Worm (Caenorhabditis elegans) whole organism, young adult: ENCODE measurements around the gene srbc-50.

Source experiments
- B0261.1 ChIP-seq: sonication (generic microtip); optimal IDR thresholded peaks from 2 replicates; lab custom pipeline; 2016; ENCODE audit warnings: mild to moderate bottlenecking, missing genetic modification characterization, moderate library complexity, missing compliant biosample characterization
- C06A6.2 ChIP-seq: fragments of 200-800 bp; sonication (Bioruptor generic); conservative IDR thresholded peaks from 2 replicates; pipeline ENCODE4 v1.3.6; 2022; ENCODE audit warnings: missing genetic modification characterization, missing compliant biosample characterization
- F22D6.2 ChIP-seq: sonication (generic microtip); optimal IDR thresholded peaks from 2 replicates; lab custom pipeline; 2016; ENCODE audit warnings: mild to moderate bottlenecking, missing genetic modification characterization, missing compliant biosample characterization
- F23B12.7 ChIP-seq: sonication (generic microtip); optimal IDR thresholded peaks from 2 replicates; lab custom pipeline; 2017; ENCODE audit warnings: missing genetic modification characterization, mild to moderate bottlenecking, missing compliant biosample characterization, antibody characterized with exemption, moderate library complexity; ENCODE audit not compliant: insufficient read depth
- F39B2.1 ChIP-seq: fragments of 200-800 bp; sonication (Bioruptor generic); IDR thresholded peaks from 2 replicates; pipeline ENCODE4 v1.3.6; 2022; ENCODE audit warnings: missing genetic modification reagents, missing genetic modification characterization, missing compliant biosample characterization
- K11D2.4 ChIP-seq: fragments of 200-800 bp; sonication (Bioruptor generic); IDR thresholded peaks from 2 replicates; pipeline ENCODE4 v1.3.6; 2022; ENCODE audit warnings: missing genetic modification reagents, missing genetic modification characterization, missing compliant biosample characterization
- Y53F4B.3 ChIP-seq: fragments of 200-800 bp; sonication (Bioruptor generic); IDR thresholded peaks from 2 replicates; pipeline ENCODE4 v1.3.6; 2022; ENCODE audit warnings: missing genetic modification reagents, missing genetic modification characterization, missing compliant biosample characterization
- Y53G8AR.9 ChIP-seq: fragments of 200-800 bp; sonication (Bioruptor generic); conservative IDR thresholded peaks from 2 replicates; pipeline ENCODE4 v1.3.6; 2022; ENCODE audit warnings: missing genetic modification reagents, missing genetic modification characterization, missing compliant biosample characterization
- Y56A3A.18 ChIP-seq: fragments of 200-800 bp; sonication (Bioruptor generic); IDR thresholded peaks from 2 replicates; pipeline ENCODE4 v1.3.6; 2022; ENCODE audit warnings: missing genetic modification reagents, missing genetic modification characterization, missing compliant biosample characterization
- akir-1 ChIP-seq: fragments of 200-800 bp; sonication (Bioruptor generic); optimal IDR thresholded peaks from 2 replicates; lab custom pipeline; 2018; ENCODE audit warnings: mild to moderate bottlenecking, missing genetic modification characterization, moderate library complexity, missing compliant biosample characterization
- aptf-2 ChIP-seq: fragments of 200-800 bp; sonication (Bioruptor generic); conservative IDR thresholded peaks from 2 replicates; pipeline ENCODE4 v1.3.6; 2022; ENCODE audit warnings: missing genetic modification reagents, missing genetic modification characterization, missing compliant biosample characterization
- attf-3 ChIP-seq: fragments of 200-800 bp; sonication (Bioruptor generic); conservative IDR thresholded peaks from 2 replicates; pipeline ENCODE4 v1.3.6; 2022; ENCODE audit warnings: missing genetic modification reagents, missing genetic modification characterization, missing compliant biosample characterization
- ceh-100 ChIP-seq: fragments of 200-800 bp; sonication (Bioruptor generic); IDR thresholded peaks from 2 replicates; pipeline ENCODE4 v1.3.6; 2022; ENCODE audit warnings: missing genetic modification reagents, missing genetic modification characterization, missing compliant biosample characterization
- ceh-27 ChIP-seq: fragments of 200-800 bp; sonication (Bioruptor generic); optimal IDR thresholded peaks from 2 replicates; lab custom pipeline; 2018; ENCODE audit warnings: mild to moderate bottlenecking, missing genetic modification characterization, moderate library complexity, missing compliant biosample characterization
- die-1 ChIP-seq: sonication (generic microtip); optimal IDR thresholded peaks from 2 replicates; lab custom pipeline; 2016; ENCODE audit warnings: missing genotype, mild to moderate bottlenecking, missing genetic modification characterization, missing compliant biosample characterization
- dpl-1 ChIP-seq: fragments of 150-350 bp; optimal IDR thresholded peaks from 2 replicates; lab custom pipeline; 2014; ENCODE audit warnings: missing biosample characterization, missing genetic modification reagents, missing genetic modification characterization
- egrh-3 ChIP-seq: fragments of 200-800 bp; sonication (Bioruptor generic); IDR thresholded peaks from 2 replicates; pipeline ENCODE4 v1.3.6; 2022; ENCODE audit warnings: missing genetic modification reagents, missing genetic modification characterization, missing compliant biosample characterization
- ekl-4 ChIP-seq: fragments of 200-800 bp; sonication (Bioruptor generic); IDR thresholded peaks from 2 replicates; pipeline ENCODE4 v1.3.6; 2022; ENCODE audit warnings: missing genetic modification reagents, missing genetic modification characterization, missing compliant biosample characterization
- gei-17 ChIP-seq: fragments of 200-800 bp; sonication (Bioruptor generic); optimal IDR thresholded peaks from 2 replicates; lab custom pipeline; 2018; ENCODE audit warnings: mild to moderate bottlenecking, missing genetic modification characterization, missing compliant biosample characterization
- hmg-20 ChIP-seq: fragments of 200-800 bp; sonication (Bioruptor generic); IDR thresholded peaks from 2 replicates; pipeline ENCODE4 v1.3.6; 2022; ENCODE audit warnings: missing genetic modification reagents, missing genetic modification characterization, missing compliant biosample characterization
- let-607 ChIP-seq, 2 experiments: fragments of 200-800 bp in 1 of 2; sonication (Bioruptor generic) in 1 of 2; sonication (generic microtip) in 1 of 2; optimal IDR thresholded peaks; 2 replicates each; lab custom pipeline; 2016 to 2018; ENCODE audit warnings: mild to moderate bottlenecking in 2 of 2, missing compliant biosample characterization in 2 of 2, missing genetic modification characterization in 2 of 2, moderate library complexity in 2 of 2, missing genotype in 1 of 2
- lin-40 ChIP-seq: sonication (generic microtip); optimal IDR thresholded peaks from 2 replicates; lab custom pipeline; 2016; ENCODE audit warnings: missing genetic modification characterization, mild to moderate bottlenecking, missing compliant biosample characterization, missing genotype, missing genetic modification reagents
- lir-1 ChIP-seq: fragments of 200-800 bp; sonication (Bioruptor generic); conservative IDR thresholded peaks from 2 replicates; pipeline ENCODE4 v1.3.6; 2022; ENCODE audit warnings: missing genetic modification reagents, missing genetic modification characterization, missing compliant biosample characterization
- mcd-1 ChIP-seq: fragments of 200-800 bp; sonication (Bioruptor generic); IDR thresholded peaks from 2 replicates; pipeline ENCODE4 v1.3.6; 2022; ENCODE audit warnings: missing genetic modification reagents, missing genetic modification characterization, missing compliant biosample characterization
- mel-28 ChIP-seq: sonication (generic microtip); optimal IDR thresholded peaks from 2 replicates; lab custom pipeline; 2016; ENCODE audit warnings: borderline replicate concordance, mild to moderate bottlenecking, missing genetic modification characterization, missing compliant biosample characterization
- mxl-1 ChIP-seq: sonication (generic microtip); optimal IDR thresholded peaks from 2 replicates; lab custom pipeline; 2016; ENCODE audit warnings: missing genetic modification characterization, missing compliant biosample characterization
- nhr-27 ChIP-seq: fragments of 200-800 bp; sonication (Bioruptor generic); optimal IDR thresholded peaks from 2 replicates; lab custom pipeline; 2018; ENCODE audit warnings: mild to moderate bottlenecking, missing genetic modification characterization, moderate library complexity, missing compliant biosample characterization
- rcor-1 ChIP-seq: fragments of 200-800 bp; sonication (Bioruptor generic); IDR thresholded peaks from 2 replicates; pipeline ENCODE4 v1.3.6; 2022; ENCODE audit warnings: missing genetic modification reagents, missing genetic modification characterization, missing compliant biosample characterization
- rec-8 ChIP-seq, 2 experiments: sonication (generic microtip); optimal IDR thresholded peaks; 2 replicates each; lab custom pipeline; 2016; ENCODE audit warnings: mild to moderate bottlenecking in 2 of 2, missing genetic modification characterization in 2 of 2, missing genetic modification reagents in 2 of 2, missing genotype in 2 of 2, missing biosample characterization in 1 of 2, missing compliant biosample characterization in 1 of 2, moderate library complexity in 1 of 2
- repo-1 ChIP-seq: sonication (generic microtip); optimal IDR thresholded peaks from 2 replicates; lab custom pipeline; 2017; ENCODE audit warnings: mild to moderate bottlenecking, missing genetic modification characterization, missing compliant biosample characterization
- sdz-38 ChIP-seq: sonication (generic microtip); optimal IDR thresholded peaks from 2 replicates; lab custom pipeline; 2016; ENCODE audit warnings: missing genotype, missing genetic modification characterization, missing compliant biosample characterization
- snpc-1.3 ChIP-seq: sonication (generic microtip); optimal IDR thresholded peaks from 2 replicates; lab custom pipeline; 2017; ENCODE audit warnings: missing genetic modification characterization, mild to moderate bottlenecking, missing compliant biosample characterization, antibody characterized with exemption, moderate library complexity, missing genotype, missing genetic modification reagents; ENCODE audit not compliant: insufficient read depth
- snpc-3.4 ChIP-seq: sonication (generic microtip); optimal IDR thresholded peaks from 2 replicates; lab custom pipeline; 2017; ENCODE audit warnings: missing genetic modification characterization, mild to moderate bottlenecking, missing compliant biosample characterization, antibody characterized with exemption, moderate library complexity, missing genotype, missing genetic modification reagents
- snpc-4 ChIP-seq, 5 experiments: fragments of 150-350 bp in 1 of 5; sonication (generic microtip) in 4 of 5; optimal IDR thresholded peaks; 2 replicates each; lab custom pipeline; 2014 to 2018; ENCODE audit warnings: missing genetic modification characterization in 5 of 5, missing biosample characterization in 3 of 5, antibody characterized with exemption in 2 of 5, mild to moderate bottlenecking in 2 of 5, missing compliant biosample characterization in 2 of 5, missing genotype in 2 of 5, moderate library complexity in 2 of 5, missing genetic modification reagents in 1 of 5
- tbx-9 ChIP-seq: sonication (generic microtip); optimal IDR thresholded peaks from 2 replicates; lab custom pipeline; 2016; ENCODE audit warnings: borderline replicate concordance, missing genetic modification characterization, inconsistent platforms, missing compliant biosample characterization
- tlf-1 ChIP-seq: fragments of 200-800 bp; sonication (Bioruptor generic); optimal IDR thresholded peaks from 2 replicates; lab custom pipeline; 2018; ENCODE audit warnings: mild to moderate bottlenecking, missing genetic modification characterization, missing compliant biosample characterization
- ztf-18 ChIP-seq: sonication (generic microtip); optimal IDR thresholded peaks from 2 replicates; lab custom pipeline; 2016; ENCODE audit warnings: missing genotype, mild to moderate bottlenecking, missing genetic modification characterization, missing compliant biosample characterization
- ztf-22 ChIP-seq: fragments of 200-800 bp; sonication (Bioruptor generic); optimal IDR thresholded peaks from 2 replicates; lab custom pipeline; 2018; ENCODE audit warnings: mild to moderate bottlenecking, missing genetic modification characterization, moderate library complexity, missing compliant biosample characterization
- ztf-26 ChIP-seq: sonication (generic microtip); optimal IDR thresholded peaks from 2 replicates; lab custom pipeline; 2017; ENCODE audit warnings: missing genetic modification characterization, missing compliant biosample characterization

The srbc-50 gene

ce11 chrV:15841095-15841494 is 16.3 kb upstream of the srbc-50 start, which contains the start of gene srh-149:
Gene srh-149, minus strand, starts transcription at chrV:15841195.
- TF ChIP-seq Y53F4B.3 (GFP tag; lab: Robert Waterston, UW) (no peak), ekl-4 (GFP tag; lab: Robert Waterston, UW) (no peak), dpl-1 (no peak)
- TF ChIP-seq, all 124 proteins: peak for 0

ce11 chrV:15833622-15834021 is 8.9 kb upstream of the srbc-50 start, which contains the start of gene srbc-54:
Gene srbc-54, minus strand, starts transcription at chrV:15833722.
- TF ChIP-seq mel-28 (tag; lab: Kevin White, UChicago) (no peak), B0261.1 (no peak), egrh-3 (GFP tag; lab: Robert Waterston, UW) (no peak), akir-1 (GFP tag; lab: Kevin White, UChicago) (no peak), mcd-1 (GFP tag; lab: Robert Waterston, UW) (no peak), lir-1 (no peak), Y56A3A.18 (GFP tag; lab: Robert Waterston, UW) (no peak), gei-17 (GFP tag; lab: Kevin White, UChicago) (no peak), C06A6.2 (GFP tag; lab: Robert Waterston, UW) (no peak), attf-3 (GFP tag; lab: Robert Waterston, UW) (no peak), lin-40 (tag; lab: Kevin White, UChicago) (no peak), F23B12.7 (no peak), hmg-20 (GFP tag; lab: Robert Waterston, UW) (no peak), die-1 (no peak), snpc-1.3 (tag; lab: Kevin White, UChicago) (no peak), ceh-27 (GFP tag; lab: Kevin White, UChicago) (no peak), ztf-26 (tag; lab: Kevin White, UChicago) (no peak), ztf-22 (GFP tag; lab: Kevin White, UChicago) (no peak)

- no peak for TF ChIP-seq Y53G8AR.9 (GFP tag; lab: Robert Waterston, UW)
- no peak for TF ChIP-seq tlf-1 (GFP tag; lab: Kevin White, UChicago)
- no peak for TF ChIP-seq tbx-9 (tag; lab: Kevin White, UChicago)
- TF ChIP-seq mel-28 (tag; lab: Kevin White, UChicago): no peak
- TF ChIP-seq nhr-27 (tag; lab: Kevin White, UChicago): no peak
- TF ChIP-seq rec-8 (tag; optimal IDR thresholded peaks at IDR 0.05; lab: Kevin White, UChicago): no peak
- no peak for TF ChIP-seq F22D6.2
- no peak for TF ChIP-seq F39B2.1 (GFP tag; lab: Robert Waterston, UW)
- TF ChIP-seq sdz-38 (tag; lab: Kevin White, UChicago): no peak
- TF ChIP-seq mxl-1 (tag; lab: Kevin White, UChicago): no peak
- no peak for TF ChIP-seq rcor-1 (GFP tag; lab: Robert Waterston, UW)
- TF ChIP-seq ceh-100: no peak
- no peak for TF ChIP-seq snpc-4 (GFP tag; optimal IDR thresholded peaks at IDR 0.05; lab: Kevin White, UChicago)
- no peak for TF ChIP-seq snpc-4 (tag; optimal IDR thresholded peaks at IDR 0.05; lab: Kevin White, UChicago)
- no peak for TF ChIP-seq let-607 (tag; optimal IDR thresholded peaks at IDR 0.05; lab: Kevin White, UChicago)
- no peak for TF ChIP-seq aptf-2 (GFP tag; lab: Robert Waterston, UW)
- no peak for TF ChIP-seq K11D2.4 (GFP tag; lab: Robert Waterston, UW)
- TF ChIP-seq ztf-18 (tag; lab: Kevin White, UChicago): no peak
- no peak for TF ChIP-seq snpc-3.4 (tag; lab: Kevin White, UChicago)
- TF ChIP-seq repo-1 (tag; lab: Kevin White, UChicago): no peak
Measured at ce11 chrV:15831586-15831985, 6.8 kb upstream of the srbc-50 start, which contains the start of gene srbc-56. Gene srbc-56, minus strand, starts transcription at chrV:15831686.
